Fruit fly (Drosophila melanogaster) whole organism, embryonic: ENCODE measurements around the gene cni.

ENCODE experiments used
- Antp ChIP-seq: fragments of 200-800 bp; sonication (Bioruptor generic); optimal IDR thresholded peaks from 3 replicates; lab custom pipeline; 2016; ENCODE audit warnings: missing biosample characterization, missing genetic modification characterization
- Blimp-1 ChIP-seq: fragments of 200-800 bp; sonication (Bioruptor generic); optimal IDR thresholded peaks from 3 replicates; lab custom pipeline; 2018; ENCODE audit warnings: missing biosample characterization, missing genetic modification characterization, mild to moderate bottlenecking, moderate library complexity, missing genetic modification reagents
- BtbVII ChIP-seq: fragments of 200-800 bp; sonication (Bioruptor generic); optimal IDR thresholded peaks from 3 replicates; lab custom pipeline; 2017; ENCODE audit warnings: missing biosample characterization, mild to moderate bottlenecking, missing genetic modification characterization
- CG10267 ChIP-seq: fragments of 200-800 bp; sonication (Bioruptor generic); optimal IDR thresholded peaks from 2 replicates; lab custom pipeline; 2018; ENCODE audit warnings: missing biosample characterization, mild to moderate bottlenecking, missing genetic modification characterization, moderate library complexity
- CG10979 ChIP-seq: fragments of 200-800 bp; sonication (Bioruptor generic); optimal IDR thresholded peaks from 2 replicates; lab custom pipeline; 2018; ENCODE audit warnings: missing biosample characterization, mild to moderate bottlenecking, missing genetic modification characterization, moderate library complexity
- CG11456 ChIP-seq: fragments of 200-800 bp; sonication (Bioruptor generic); IDR thresholded peaks from 3 replicates; pipeline ENCODE4 v1.3.6; 2022; ENCODE audit warnings: missing biosample characterization, missing genetic modification characterization
- CG12391 ChIP-seq: fragments of 200-800 bp; sonication (Bioruptor generic); optimal IDR thresholded peaks from 3 replicates; lab custom pipeline; 2018; ENCODE audit warnings: missing biosample characterization, mild to moderate bottlenecking, missing genetic modification characterization, moderate library complexity
- CG12659 ChIP-seq: fragments of 200-800 bp; sonication (Bioruptor generic); optimal IDR thresholded peaks from 3 replicates; lab custom pipeline; 2017; ENCODE audit warnings: mild to moderate bottlenecking, missing biosample characterization, missing genetic modification reagents, missing genetic modification characterization
- CG12769 ChIP-seq: fragments of 200-800 bp; sonication (Bioruptor generic); optimal IDR thresholded peaks from 2 replicates; lab custom pipeline; 2019; ENCODE audit warnings: missing biosample characterization, mild to moderate bottlenecking, missing genetic modification characterization, moderate library complexity
- CG14710 ChIP-seq: fragments of 200-800 bp; sonication (Bioruptor generic); optimal IDR thresholded peaks from 3 replicates; lab custom pipeline; 2019; ENCODE audit warnings: missing biosample characterization, mild to moderate bottlenecking, missing genetic modification characterization, moderate library complexity
- CG14965 ChIP-seq: fragments of 200-800 bp; sonication (Bioruptor generic); optimal IDR thresholded peaks from 2 replicates; lab custom pipeline; 2016; ENCODE audit warnings: missing biosample characterization, missing genetic modification characterization, borderline replicate concordance
- CG1647 ChIP-seq: fragments of 200-800 bp; sonication (Bioruptor generic); optimal IDR thresholded peaks from 3 replicates; lab custom pipeline; 2016; ENCODE audit warnings: missing biosample characterization, missing genetic modification characterization
- CG18011 ChIP-seq: fragments of 200-800 bp; sonication (Bioruptor generic); optimal IDR thresholded peaks from 2 replicates; lab custom pipeline; 2017; ENCODE audit warnings: missing biosample characterization, missing genetic modification characterization, mild to moderate bottlenecking, moderate library complexity, missing genotype
- CG18599 ChIP-seq: fragments of 200-800 bp; sonication (Bioruptor generic); optimal IDR thresholded peaks from 3 replicates; lab custom pipeline; 2017; ENCODE audit warnings: missing biosample characterization, missing genetic modification characterization, mild to moderate bottlenecking, moderate library complexity, missing genetic modification reagents
- CG18619 ChIP-seq: fragments of 200-800 bp; sonication (Bioruptor generic); optimal IDR thresholded peaks from 3 replicates; lab custom pipeline; 2017; ENCODE audit warnings: missing biosample characterization, mild to moderate bottlenecking, missing genetic modification characterization
- CG30020 ChIP-seq: fragments of 200-800 bp; optimal IDR thresholded peaks from 2 replicates; lab custom pipeline; 2019; ENCODE audit warnings: missing biosample characterization, mild to moderate bottlenecking, missing genetic modification characterization, moderate library complexity
- CG32532 ChIP-seq: fragments of 200-800 bp; sonication (Bioruptor generic); IDR thresholded peaks from 2 replicates; pipeline ENCODE4 v1.3.6; 2022; ENCODE audit warnings: missing biosample characterization, missing genetic modification characterization
- CG32767 ChIP-seq: fragments of 200-800 bp; sonication (Bioruptor generic); IDR thresholded peaks from 2 replicates; pipeline ENCODE4 v1.3.6; 2022; ENCODE audit warnings: missing biosample characterization, missing genetic modification characterization
- CG33557 ChIP-seq: fragments of 200-800 bp; sonication (Bioruptor generic); optimal IDR thresholded peaks from 2 replicates; lab custom pipeline; 2019; ENCODE audit warnings: missing biosample characterization, mild to moderate bottlenecking, missing genetic modification characterization, moderate library complexity
- CG3407 ChIP-seq: fragments of 200-800 bp; sonication (Bioruptor generic); optimal IDR thresholded peaks from 2 replicates; lab custom pipeline; 2018; ENCODE audit warnings: missing biosample characterization, mild to moderate bottlenecking, missing genetic modification characterization
- CG3838 ChIP-seq: fragments of 200-800 bp; sonication (Bioruptor generic); optimal IDR thresholded peaks from 3 replicates; lab custom pipeline; 2016; ENCODE audit warnings: missing biosample characterization, missing genetic modification characterization
- CG4730 ChIP-seq: fragments of 200-800 bp; sonication (Bioruptor generic); IDR thresholded peaks from 2 replicates; pipeline ENCODE4 v1.3.6; 2022; ENCODE audit warnings: missing biosample characterization, missing genetic modification characterization
- CG7963 ChIP-seq: fragments of 200-800 bp; sonication (Bioruptor generic); IDR thresholded peaks from 3 replicates; pipeline ENCODE4 v1.3.6; 2022; ENCODE audit warnings: missing biosample characterization, missing genetic modification characterization; ENCODE audit not compliant: partially characterized antibody
- CG8359 ChIP-seq: fragments of 200-800 bp; sonication (Bioruptor generic); optimal IDR thresholded peaks from 2 replicates; lab custom pipeline; 2017; ENCODE audit warnings: missing biosample characterization, mild to moderate bottlenecking, missing genetic modification characterization, borderline replicate concordance
- CG8388 ChIP-seq: fragments of 200-800 bp; sonication (Bioruptor generic); optimal IDR thresholded peaks from 2 replicates; lab custom pipeline; 2019; ENCODE audit warnings: missing biosample characterization, mild to moderate bottlenecking, missing genetic modification characterization, moderate library complexity
- CoRest ChIP-seq: fragments of 200-800 bp; sonication (Bioruptor generic); optimal IDR thresholded peaks from 3 replicates; lab custom pipeline; 2018; ENCODE audit warnings: missing biosample characterization, mild to moderate bottlenecking, missing genetic modification characterization, moderate library complexity
- E2f2 ChIP-seq: fragments of 200-800 bp; sonication (Bioruptor generic); IDR thresholded peaks from 2 replicates; pipeline ENCODE4 v1.3.6; 2022; ENCODE audit warnings: missing biosample characterization, missing genetic modification characterization
- H15 ChIP-seq: fragments of 200-800 bp; sonication (Bioruptor generic); IDR thresholded peaks from 3 replicates; pipeline ENCODE4 v1.3.6; 2022; ENCODE audit warnings: missing biosample characterization, missing genetic modification characterization
- HHEX ChIP-seq: fragments of 200-800 bp; sonication (Bioruptor generic); optimal IDR thresholded peaks from 3 replicates; lab custom pipeline; 2017; ENCODE audit warnings: missing biosample characterization, mild to moderate bottlenecking, missing genetic modification characterization, missing genetic modification reagents
- HLHmδ ChIP-seq: fragments of 200-800 bp; sonication (Bioruptor generic); optimal IDR thresholded peaks from 2 replicates; lab custom pipeline; 2018; ENCODE audit warnings: missing biosample characterization, mild to moderate bottlenecking, missing genetic modification characterization, moderate library complexity
- MTF-1 ChIP-seq: fragments of 200-800 bp; sonication (Bioruptor generic); optimal IDR thresholded peaks from 2 replicates; lab custom pipeline; 2018; ENCODE audit warnings: missing biosample characterization, mild to moderate bottlenecking, missing genetic modification characterization, borderline replicate concordance
- Pdp1 ChIP-seq, 2 experiments: fragments of 200-800 bp; sonication (Bioruptor generic); optimal IDR thresholded peaks; 3 replicates each; lab custom pipeline; 2016; ENCODE audit warnings: missing biosample characterization in 2 of 2, missing genetic modification characterization in 2 of 2, mild to moderate bottlenecking in 1 of 2, moderate library complexity in 1 of 2
- Sin3A ChIP-seq: fragments of >200 bp; optimal IDR thresholded peaks from 2 replicates; lab custom pipeline; 2018
- Ssrp ChIP-seq: fragments of 200-800 bp; sonication (Bioruptor generic); optimal IDR thresholded peaks from 2 replicates; lab custom pipeline; 2018; ENCODE audit warnings: missing biosample characterization, mild to moderate bottlenecking, missing genetic modification characterization, moderate library complexity
- Stat92E ChIP-seq, 3 experiments: fragments of >200 bp in 2 of 3; fragments of 200-800 bp in 1 of 3; sonication (Bioruptor generic) in 1 of 3; optimal IDR thresholded peaks; 2 replicates each; lab custom pipeline; 2017 to 2019; ENCODE audit warnings: missing biosample characterization in 3 of 3, missing genetic modification characterization in 3 of 3, mild to moderate bottlenecking in 1 of 3, moderate library complexity in 1 of 3
- Xrp1 ChIP-seq: fragments of 200-800 bp; sonication (Bioruptor generic); IDR thresholded peaks from 2 replicates; pipeline ENCODE4 v1.3.6; 2022; ENCODE audit warnings: missing biosample characterization, missing genetic modification characterization
- al ChIP-seq: fragments of 200-800 bp; sonication (Bioruptor generic); IDR thresholded peaks from 2 replicates; pipeline ENCODE4 v1.3.6; 2022; ENCODE audit warnings: missing biosample characterization, missing genetic modification characterization
- az2 ChIP-seq: fragments of 200-800 bp; sonication (Bioruptor generic); optimal IDR thresholded peaks from 3 replicates; lab custom pipeline; 2016; ENCODE audit warnings: missing biosample characterization, missing genetic modification characterization
- cg ChIP-seq: fragments of 200-800 bp; sonication (Bioruptor generic); optimal IDR thresholded peaks from 3 replicates; lab custom pipeline; 2019; ENCODE audit warnings: missing biosample characterization, mild to moderate bottlenecking, missing genetic modification characterization, moderate library complexity
- da ChIP-seq: fragments of 200-800 bp; sonication (Bioruptor generic); optimal IDR thresholded peaks from 2 replicates; lab custom pipeline; 2016; ENCODE audit warnings: missing biosample characterization, missing genetic modification characterization
- dm ChIP-seq: fragments of 200-800 bp; sonication (Bioruptor generic); optimal IDR thresholded peaks from 3 replicates; lab custom pipeline; 2016; ENCODE audit warnings: missing biosample characterization, missing genetic modification characterization
- ham ChIP-seq: fragments of 200-800 bp; sonication (Bioruptor generic); IDR thresholded peaks from 2 replicates; pipeline ENCODE4 v1.3.6; 2022; ENCODE audit warnings: missing biosample characterization, missing genetic modification characterization
- jigr1 ChIP-seq: fragments of 200-800 bp; sonication (Bioruptor generic); IDR thresholded peaks from 3 replicates; pipeline ENCODE4 v1.3.6; 2022; ENCODE audit warnings: missing biosample characterization, missing genetic modification characterization
- kay ChIP-seq: fragments of 200-800 bp; sonication (Bioruptor generic); optimal IDR thresholded peaks from 2 replicates; lab custom pipeline; 2016; ENCODE audit warnings: missing biosample characterization, missing genetic modification characterization
- maf-S ChIP-seq: fragments of 200-800 bp; sonication (Bioruptor generic); optimal IDR thresholded peaks from 2 replicates; lab custom pipeline; 2016; ENCODE audit warnings: missing biosample characterization, missing genetic modification characterization
- mirr ChIP-seq: fragments of 200-800 bp; sonication (Bioruptor generic); optimal IDR thresholded peaks from 3 replicates; lab custom pipeline; 2018; ENCODE audit warnings: missing biosample characterization, mild to moderate bottlenecking, missing genetic modification characterization
- pho ChIP-seq: fragments of 200-800 bp; sonication (Bioruptor generic); optimal IDR thresholded peaks from 2 replicates; lab custom pipeline; 2016; ENCODE audit warnings: missing biosample characterization, missing genetic modification characterization
- ro ChIP-seq: fragments of 200-800 bp; sonication (Bioruptor generic); IDR thresholded peaks from 2 replicates; pipeline ENCODE4 v1.3.6; 2022; ENCODE audit warnings: missing biosample characterization, missing genetic modification characterization
- sd ChIP-seq: fragments of 200-800 bp; sonication (Bioruptor generic); optimal IDR thresholded peaks from 3 replicates; lab custom pipeline; 2018; ENCODE audit warnings: missing biosample characterization, mild to moderate bottlenecking, missing genetic modification characterization, moderate library complexity
- vfl ChIP-seq: fragments of 200-800 bp; sonication (Bioruptor generic); optimal IDR thresholded peaks from 2 replicates; lab custom pipeline; 2016; ENCODE audit warnings: missing biosample characterization, missing genetic modification characterization

Gene cni

dm6 chr2L:16261576-16262217 lies 48.8 kb downstream of the cni start, which contains the start of the genes twe and CG4935 (continued):
- TF ChIP-seq H15 (GFP tag; lab: Robert Waterston, UW) (no peak), CG12769 (no peak), CG14965 (GFP tag; lab: Kevin White, UChicago) (no peak), vfl (GFP tag; lab: Kevin White, UChicago) (no peak), CG14710 (tag; lab: Kevin White, UChicago) (peak; percentile 34), sd (tag; lab: Kevin White, UChicago) (peak; percentile 27), CG10267 (tag; lab: Kevin White, UChicago) (peak; percentile 26), CG3838 (GFP tag; lab: Kevin White, UChicago) (no peak), da (no peak), CG30020 (tag; lab: Kevin White, UChicago) (no peak), ham (GFP tag; lab: Robert Waterston, UW) (no peak), CG8388 (GFP tag; lab: Kevin White, UChicago) (peak; percentile 30), jigr1 (GFP tag; lab: Robert Waterston, UW) (no peak), BtbVII (GFP tag; lab: Kevin White, UChicago) (no peak), CG1647 (GFP tag; lab: Kevin White, UChicago) (no peak), Antp (GFP tag; lab: Kevin White, UChicago) (no peak), Ssrp (peak; percentile 44), Sin3A (lab: Kevin White, UChicago) (no peak), maf-S (GFP tag; lab: Kevin White, UChicago) (no peak), CG18619 (GFP tag; lab: Kevin White, UChicago) (no peak), CG32532 (GFP tag; lab: Robert Waterston, UW) (no peak), CG18599 (GFP tag; lab: Kevin White, UChicago) (no peak), CG10979 (tag; lab: Kevin White, UChicago) (no peak), CG12391 (tag; lab: Kevin White, UChicago) (peak; percentile 18), HLHmδ (GFP tag; lab: Kevin White, UChicago) (no peak), CG3407 (GFP tag; lab: Kevin White, UChicago) (no peak), Blimp-1 (GFP tag; lab: Kevin White, UChicago) (no peak), Pdp1 (GFP tag; optimal IDR thresholded peaks at IDR 0.05; lab: Kevin White, UChicago) (no peak), CG18011 (no peak), cg (GFP tag; lab: Kevin White, UChicago) (no peak), pho (GFP tag; lab: Kevin White, UChicago) (peak; percentile 17), CG7963 (GFP tag; lab: Robert Waterston, UW) (no peak), ro (no peak), CoRest (tag; lab: Kevin White, UChicago) (peak; percentile 59), CG8359 (no peak), MTF-1 (GFP tag; lab: Kevin White, UChicago) (no peak), Xrp1 (GFP tag; lab: Robert Waterston, UW) (no peak), HHEX (GFP tag; lab: Kevin White, UChicago) (no peak), CG11456 (GFP tag; lab: Robert Waterston, UW) (no peak), kay (GFP tag; lab: Kevin White, UChicago) (peak; percentile 29), E2f2 (GFP tag; lab: Robert Waterston, UW) (peak; percentile 77), al (GFP tag; lab: Robert Waterston, UW) (no peak), CG12659 (peak; percentile 26), mirr (GFP tag; lab: Kevin White, UChicago) (no peak), dm (GFP tag; lab: Kevin White, UChicago) (no peak), CG4730 (GFP tag; lab: Robert Waterston, UW) (no peak), Stat92E (GFP tag; optimal IDR thresholded peaks at IDR 0.05; lab: Kevin White, UChicago) (no peak), CG32767 (GFP tag; lab: Robert Waterston, UW) (no peak), az2 (GFP tag; lab: Kevin White, UChicago) (no peak), CG33557 (no peak)
